Fruit fly (Drosophila melanogaster): ENCODE results near the gene CG9705.
A peak's percentile ranks its signal among the peaks of the same experiment; 100 is the strongest.

CG9705 gene

dm6 chr3L:16768001-16768652 lies 11.8 kb upstream of the CG9705 start (continued):
- TF ChIP-seq Atf6 (GFP tag; IDR thresholded peaks at IDR 0.05) (no peak), kah (GFP tag; optimal IDR thresholded peaks at IDR 0.05) (no peak), fd64A (GFP tag; optimal IDR thresholded peaks at IDR 0.05) (no peak), nerfin-1 (tag; optimal IDR thresholded peaks at IDR 0.05) (peak; percentile 29), CG10959 (GFP tag; IDR thresholded peaks at IDR 0.05) (peak; percentile 73), zfh1 (GFP tag; IDR thresholded peaks at IDR 0.05) (peak; percentile 63; the same call in 2 of the 3 replicates), E2f2 (GFP tag; IDR thresholded peaks at IDR 0.05) (peak; percentile 27; the same call in 1 of the 2 replicates), Dp (GFP tag; optimal IDR thresholded peaks at IDR 0.05) (no peak), CG12236 (GFP tag; optimal IDR thresholded peaks at IDR 0.05) (no peak), slou (GFP tag; optimal IDR thresholded peaks at IDR 0.05) (no peak), CG11093 (GFP tag; IDR thresholded peaks at IDR 0.05) (0 out of 3 replicates have a peak, but pooled peaks have one; percentile 31), Mad (GFP tag; optimal IDR thresholded peaks at IDR 0.05) (peak; percentile 29), lmd (GFP tag; IDR thresholded peaks at IDR 0.05) (peak; percentile 32; the same call in 1 of the 2 replicates), knrl (GFP tag; IDR thresholded peaks at IDR 0.05; ENCODE audit: partially characterized antibody) (0 out of 3 replicates have a peak, but pooled peaks have one; percentile 28), CG1024 (GFP tag; IDR thresholded peaks at IDR 0.05) (no peak), CG6791 (GFP tag; IDR thresholded peaks at IDR 0.05; ENCODE audit: partially characterized antibody) (0 out of 3 replicates have a peak, but pooled peaks have one; percentile 50), CG10366 (GFP tag; IDR thresholded peaks at IDR 0.05) (peak; percentile 20; the same call in 1 of the 2 replicates), Ptx1 (GFP tag; IDR thresholded peaks at IDR 0.05) (peak; percentile 55), Kr (GFP tag; optimal IDR thresholded peaks at IDR 0.05) (peak; percentile 15), Med (GFP tag) (peak; percentile 77), CG31388 (GFP tag; optimal IDR thresholded peaks at IDR 0.05) (no peak), tna (GFP tag; IDR thresholded peaks at IDR 0.05; ENCODE audit: partially characterized antibody) (peak; percentile 24; the same call in 1 of the 2 replicates), CG6765 (GFP tag; optimal IDR thresholded peaks at IDR 0.05) (no peak), Hsf (GFP tag; optimal IDR thresholded peaks at IDR 0.05) (peak; percentile 29), trem (tag; optimal IDR thresholded peaks at IDR 0.05) (peak; percentile 51), caup (GFP tag; optimal IDR thresholded peaks at IDR 0.05; ENCODE audit: severe bottlenecking) (no peak), ind (GFP tag; optimal IDR thresholded peaks at IDR 0.05) (peak; percentile 15), grn (GFP tag; optimal IDR thresholded peaks at IDR 0.05) (peak; percentile 70), Ets97D (GFP tag; optimal IDR thresholded peaks at IDR 0.05) (no peak), cato (GFP tag; optimal IDR thresholded peaks at IDR 0.05; ENCODE audit: borderline replicate concordance) (no peak), CG30431 (GFP tag; optimal IDR thresholded peaks at IDR 0.05) (peak; percentile 15), cas (GFP tag; IDR thresholded peaks at IDR 0.05) (no peak), danr (GFP tag; IDR thresholded peaks at IDR 0.05) (no peak), tap (tag; optimal IDR thresholded peaks at IDR 0.05) (peak; percentile 19), crc (GFP tag; optimal IDR thresholded peaks at IDR 0.05) (no peak), CG11504 (tag; optimal IDR thresholded peaks at IDR 0.05) (peak; percentile 34), H15 (GFP tag; IDR thresholded peaks at IDR 0.05) (no peak), otp (GFP tag; IDR thresholded peaks at IDR 0.05) (0 out of 3 replicates have a peak, but pooled peaks have one; percentile 54), CG7928 (GFP tag; optimal IDR thresholded peaks at IDR 0.05) (no peak), Atf-2 (GFP tag; optimal IDR thresholded peaks at IDR 0.05) (no peak), vvl (GFP tag; IDR thresholded peaks at IDR 0.05) (peak; percentile 49; the same call in 1 of the 2 replicates), esg (GFP tag; conservative IDR thresholded peaks at IDR 0.05) (0 out of 2 replicates have a peak, but pooled peaks have one; percentile 10), shn (GFP tag; optimal IDR thresholded peaks at IDR 0.05) (no peak), PHDP (tag; optimal IDR thresholded peaks at IDR 0.05) (peak; percentile 29), CG14050 (GFP tag; IDR thresholded peaks at IDR 0.05) (no peak; the same call in 2 of the 3 replicates), Rx (GFP tag; IDR thresholded peaks at IDR 0.05) (0 out of 2 replicates have a peak, but pooled peaks have one; percentile 22), Trl (optimal IDR thresholded peaks at IDR 0.05) (no peak), Trl (GFP tag; optimal IDR thresholded peaks at IDR 0.05) (peak; percentile 14), pzg (GFP tag; optimal IDR thresholded peaks at IDR 0.05) (no peak), zen2 (GFP tag; IDR thresholded peaks at IDR 0.05; ENCODE audit: partially characterized antibody) (no peak)

All from whole organism, embryonic.